Worm (Caenorhabditis elegans) whole organism, early embryonic: Measurements from ENCODE around the gene dpy-7.

Source experiments
- hmg-4 ChIP-seq: fragments of 200-800 bp; sonication (Bioruptor generic); optimal IDR thresholded peaks from 2 replicates; lab custom pipeline; 2018; ENCODE audit warnings: mild to moderate bottlenecking, missing genetic modification characterization, missing compliant biosample characterization
- sea-1 ChIP-seq: fragments of 200-800 bp; sonication (Bioruptor generic); conservative IDR thresholded peaks from 2 replicates; pipeline ENCODE4 v1.3.6; 2022; ENCODE audit warnings: missing genetic modification characterization, missing compliant biosample characterization
- tbx-11 ChIP-seq: fragments of 200-800 bp; sonication (Bioruptor generic); IDR thresholded peaks from 2 replicates; pipeline ENCODE4 v1.3.6; 2022; ENCODE audit warnings: missing genetic modification characterization, missing compliant biosample characterization

- TF ChIP-seq sea-1 (GFP tag; lab: Robert Waterston, UW), result no peak
- no peak for TF ChIP-seq tbx-11 (GFP tag; lab: Robert Waterston, UW)
- no peak for TF ChIP-seq hmg-4
Measured at ce11 chrX:7547696-7548095, 10.1 kb upstream of the dpy-7 start.
